Worm (Caenorhabditis elegans) whole organism, L3 larva: ENCODE data around the gene nhr-171.

ENCODE experiments used
- R02D3.7 ChIP-seq: fragments of 150-350 bp; optimal IDR thresholded peaks from 2 replicates; lab custom pipeline; 2014; ENCODE audit warnings: missing biosample characterization, missing genetic modification characterization
- ZK546.5 ChIP-seq: sonication (generic microtip); optimal IDR thresholded peaks from 2 replicates; lab custom pipeline; 2017; ENCODE audit warnings: missing biosample characterization, missing genetic modification characterization
- aly-2 ChIP-seq: fragments of 150-350 bp; optimal IDR thresholded peaks from 2 replicates; lab custom pipeline; 2014; ENCODE audit warnings: missing biosample characterization, missing genetic modification characterization
- ama-1 ChIP-seq: fragments of 150-350 bp; optimal IDR thresholded peaks from 2 replicates; lab custom pipeline; 2018
- ceh-16 ChIP-seq: sonication (generic microtip); optimal IDR thresholded peaks from 2 replicates; lab custom pipeline; 2017; ENCODE audit warnings: missing biosample characterization, missing genetic modification characterization
- ceh-82 ChIP-seq: fragments of 150-350 bp; optimal IDR thresholded peaks from 2 replicates; lab custom pipeline; 2014; ENCODE audit warnings: missing biosample characterization, missing genetic modification characterization
- daf-12 ChIP-seq: fragments of 150-350 bp; optimal IDR thresholded peaks from 2 replicates; lab custom pipeline; 2014; ENCODE audit warnings: missing biosample characterization, missing genetic modification reagents, missing genetic modification characterization
- egl-27 ChIP-seq: sonication (generic microtip); optimal IDR thresholded peaks from 4 replicates; lab custom pipeline; 2017; ENCODE audit warnings: missing biosample characterization, missing genetic modification reagents, missing genetic modification characterization
- egl-5 ChIP-seq: fragments of 150-350 bp; optimal IDR thresholded peaks from 2 replicates; lab custom pipeline; 2017; ENCODE audit warnings: missing biosample characterization, missing genetic modification reagents, missing genetic modification characterization, inconsistent platforms
- elt-2 ChIP-seq: sonication (generic microtip); optimal IDR thresholded peaks from 2 replicates; lab custom pipeline; 2016; ENCODE audit warnings: missing genetic modification reagents, mild to moderate bottlenecking, missing genetic modification characterization, missing compliant biosample characterization
- elt-3 ChIP-seq, 3 experiments: fragments of 150-350 bp in 1 of 3; sonication (generic microtip) in 2 of 3; optimal IDR thresholded peaks; 2 replicates in 2 of 3; 4 replicates in 1 of 3; lab custom pipeline; 2014 to 2017; ENCODE audit warnings: missing biosample characterization in 3 of 3, missing genetic modification characterization in 3 of 3
- eor-1 ChIP-seq, 2 experiments: fragments of 150-350 bp; optimal IDR thresholded peaks; 2 replicates each; lab custom pipeline; 2014 to 2018; ENCODE audit warnings: missing biosample characterization in 2 of 2, missing genetic modification characterization in 2 of 2
- fkh-2 ChIP-seq: fragments of 150-350 bp; optimal IDR thresholded peaks from 2 replicates; lab custom pipeline; 2014; ENCODE audit warnings: missing biosample characterization, missing genetic modification reagents, missing genetic modification characterization
- jun-1 ChIP-seq: fragments of 150-350 bp; optimal IDR thresholded peaks from 2 replicates; lab custom pipeline; 2014; ENCODE audit warnings: missing biosample characterization, missing genetic modification reagents, missing genetic modification characterization
- lin-15B ChIP-seq: fragments of 150-350 bp; optimal IDR thresholded peaks from 2 replicates; lab custom pipeline; 2014; ENCODE audit warnings: missing biosample characterization, missing genetic modification characterization
- lin-39 ChIP-seq: fragments of 150-350 bp; optimal IDR thresholded peaks from 2 replicates; lab custom pipeline; 2018; ENCODE audit warnings: missing biosample characterization, missing genetic modification reagents, missing genetic modification characterization
- mdl-1 ChIP-seq: fragments of 150-350 bp; optimal IDR thresholded peaks from 2 replicates; lab custom pipeline; 2014; ENCODE audit warnings: missing biosample characterization, missing genetic modification characterization
- nfya-1 ChIP-seq: sonication (generic microtip); optimal IDR thresholded peaks from 2 replicates; lab custom pipeline; 2017; ENCODE audit warnings: missing genetic modification characterization, mild to moderate bottlenecking, missing compliant biosample characterization, antibody characterized with exemption, moderate library complexity; ENCODE audit not compliant: insufficient read depth
- nhr-237 ChIP-seq: fragments of 150-350 bp; optimal IDR thresholded peaks from 2 replicates; lab custom pipeline; 2014; ENCODE audit warnings: missing biosample characterization, missing genetic modification characterization
- nhr-25 ChIP-seq: sonication (generic microtip); optimal IDR thresholded peaks from 2 replicates; lab custom pipeline; 2017; ENCODE audit warnings: missing biosample characterization, missing genetic modification characterization
- nhr-77 ChIP-seq: fragments of 150-350 bp; optimal IDR thresholded peaks from 2 replicates; lab custom pipeline; 2014; ENCODE audit warnings: missing biosample characterization, missing genetic modification characterization
- pha-4 ChIP-seq: fragments of 150-350 bp; optimal IDR thresholded peaks from 2 replicates; lab custom pipeline; 2014; ENCODE audit warnings: missing biosample characterization, missing genetic modification reagents, missing genetic modification characterization
- pqm-1 ChIP-seq: fragments of 150-350 bp; optimal IDR thresholded peaks from 2 replicates; lab custom pipeline; 2017; ENCODE audit warnings: missing biosample characterization, missing genetic modification characterization, inconsistent platforms
- skn-1 ChIP-seq: fragments of 150-350 bp; optimal IDR thresholded peaks from 2 replicates; lab custom pipeline; 2014; ENCODE audit warnings: missing biosample characterization, missing genetic modification characterization
- snpc-4 ChIP-seq: fragments of 150-350 bp; optimal IDR thresholded peaks from 2 replicates; lab custom pipeline; 2014; ENCODE audit warnings: missing biosample characterization, missing genetic modification characterization
- tbx-2 ChIP-seq: sonication (generic microtip); optimal IDR thresholded peaks from 2 replicates; lab custom pipeline; 2016; ENCODE audit warnings: mild to moderate bottlenecking, missing genetic modification characterization, missing compliant biosample characterization
- unc-39 ChIP-seq: sonication (generic microtip); optimal IDR thresholded peaks from 4 replicates; lab custom pipeline; 2017; ENCODE audit warnings: missing biosample characterization, missing genetic modification characterization
- unc-62 ChIP-seq: fragments of 150-350 bp; sonication (generic microtip); optimal IDR thresholded peaks from 4 replicates; lab custom pipeline; 2014; ENCODE audit warnings: missing biosample characterization, missing genetic modification reagents, missing genetic modification characterization
- zag-1 ChIP-seq: fragments of 150-350 bp; optimal IDR thresholded peaks from 2 replicates; lab custom pipeline; 2014; ENCODE audit warnings: missing biosample characterization, missing genetic modification characterization
- ztf-11 ChIP-seq: fragments of 150-350 bp; optimal IDR thresholded peaks from 2 replicates; lab custom pipeline; 2014; ENCODE audit warnings: missing biosample characterization, missing genetic modification characterization
- ztf-4 ChIP-seq: fragments of 150-350 bp; optimal IDR thresholded peaks from 2 replicates; lab custom pipeline; 2014; ENCODE audit warnings: missing biosample characterization, missing genetic modification characterization

The nhr-171 gene

ce11 chrV:7548017-7548416 lies 36.5 kb downstream of the nhr-171 start:
- no peak for TF ChIP-seq nhr-77 (tag; lab: Kevin White, UChicago)
- TF ChIP-seq pha-4, result peak; percentile 24
- TF ChIP-seq egl-5 (tag; lab: Kevin White, UChicago), result no peak
- no peak for TF ChIP-seq ceh-16 (tag; lab: Kevin White, UChicago)
- TF ChIP-seq egl-27 (tag; lab: Kevin White, UChicago), result no peak
- TF ChIP-seq lin-39 (tag; lab: Kevin White, UChicago), result no peak
- TF ChIP-seq pqm-1 (tag; lab: Kevin White, UChicago), result peak; percentile 76
- no peak for TF ChIP-seq ama-1 (lab: Kevin White, UChicago)
- TF ChIP-seq elt-2, result peak; percentile 77
- no peak for TF ChIP-seq mdl-1 (tag; lab: Kevin White, UChicago)
- no peak for TF ChIP-seq daf-12 (tag; lab: Kevin White, UChicago)

ce11 chrV:7548499-7548898 lies 36.9 kb downstream of the nhr-171 start:
- peak; percentile 2 for TF ChIP-seq nhr-25 (tag; lab: Kevin White, UChicago)

ce11 chrV:7551821-7552220 lies 40.3 kb downstream of the nhr-171 start, which contains the start of gene F19F10.3:
F19F10.3 (plus strand) TSS chrV:7552121.
- TF ChIP-seq zag-1 (tag; lab: Kevin White, UChicago) (no peak), egl-27 (tag; lab: Kevin White, UChicago) (no peak), ztf-11 (tag; lab: Kevin White, UChicago) (no peak), nfya-1 (tag; lab: Kevin White, UChicago) (no peak), elt-3 (tag; optimal IDR thresholded peaks at IDR 0.05; lab: Kevin White, UChicago) (no peak), nhr-237 (tag; lab: Kevin White, UChicago) (no peak), lin-15B (tag; lab: Kevin White, UChicago) (no peak), R02D3.7 (tag; lab: Kevin White, UChicago) (no peak), ceh-16 (tag; lab: Kevin White, UChicago) (no peak), ZK546.5 (tag; lab: Kevin White, UChicago) (no peak), nhr-77 (tag; lab: Kevin White, UChicago) (no peak)

ce11 chrV:7553873-7554362 lies 42.4 kb downstream of the nhr-171 start, which contains the start of gene ttr-10:
ttr-10 (minus strand) TSS chrV:7553923.
- no peak for TF ChIP-seq nhr-237 (tag; lab: Kevin White, UChicago)
- TF ChIP-seq tbx-2 (tag; lab: Kevin White, UChicago), result no peak
- no peak for TF ChIP-seq mdl-1 (tag; lab: Kevin White, UChicago)
- TF ChIP-seq pha-4, result no peak
- TF ChIP-seq unc-39 (tag; lab: Kevin White, UChicago), result no peak
- TF ChIP-seq snpc-4 (tag; lab: Kevin White, UChicago), result no peak
- TF ChIP-seq elt-2, result no peak
- TF ChIP-seq ceh-16 (tag; lab: Kevin White, UChicago), result no peak
- TF ChIP-seq R02D3.7 (tag; lab: Kevin White, UChicago), result no peak
- TF ChIP-seq lin-15B (tag; lab: Kevin White, UChicago), result no peak
- TF ChIP-seq jun-1 (tag; lab: Kevin White, UChicago), result no peak
- TF ChIP-seq skn-1 (tag; lab: Kevin White, UChicago), result no peak
- no peak for TF ChIP-seq eor-1 (tag; optimal IDR thresholded peaks at IDR 0.05; lab: Kevin White, UChicago)

- TF ChIP-seq ztf-4 (tag; lab: Kevin White, UChicago) (no peak), unc-62 (GFP tag; lab: Kevin White, UChicago) (no peak), fkh-2 (tag; lab: Kevin White, UChicago) (no peak), ceh-82 (tag; lab: Kevin White, UChicago) (no peak), ZK546.5 (tag; lab: Kevin White, UChicago) (no peak), nfya-1 (tag; lab: Kevin White, UChicago) (no peak), egl-5 (tag; lab: Kevin White, UChicago) (no peak), ama-1 (lab: Kevin White, UChicago) (no peak), aly-2 (tag; lab: Kevin White, UChicago) (no peak), pqm-1 (tag; lab: Kevin White, UChicago) (no peak), tbx-2 (tag; lab: Kevin White, UChicago) (no peak)
Observed at ce11 chrV:7555875-7556274, 44.3 kb downstream of the nhr-171 start.
